Fruit fly (Drosophila melanogaster) whole organism, wandering third instar larva: Measurements from ENCODE around the gene CG15892.

ENCODE experiments used
- Hr78 ChIP-seq: fragments of >200 bp; optimal IDR thresholded peaks from 2 replicates; lab custom pipeline; 2017; ENCODE audit warnings: missing biosample characterization, missing genetic modification characterization
- Mio ChIP-seq: sonication (Bioruptor generic); optimal IDR thresholded peaks from 2 replicates; lab custom pipeline; 2016; ENCODE audit warnings: missing biosample characterization, missing genetic modification characterization
- N ChIP-seq: fragments of >200 bp; optimal IDR thresholded peaks from 2 replicates; lab custom pipeline; 2018; ENCODE audit warnings: missing biosample characterization, missing external identifiers, missing genetic modification characterization
- brk ChIP-seq: fragments of 200-800 bp; sonication (Bioruptor generic); optimal IDR thresholded peaks from 2 replicates; lab custom pipeline; 2016; ENCODE audit warnings: missing biosample characterization, mild to moderate bottlenecking, missing genetic modification characterization
- dsf ChIP-seq: sonication (Bioruptor generic); optimal IDR thresholded peaks from 2 replicates; lab custom pipeline; 2016; ENCODE audit warnings: missing biosample characterization, missing genetic modification characterization, borderline replicate concordance
- fru ChIP-seq: fragments of 200-800 bp; sonication (Bioruptor generic); optimal IDR thresholded peaks from 3 replicates; lab custom pipeline; 2016; ENCODE audit warnings: missing biosample characterization, mild to moderate bottlenecking, missing genetic modification characterization
- lola ChIP-seq: fragments of >200 bp; optimal IDR thresholded peaks from 2 replicates; lab custom pipeline; 2017; ENCODE audit warnings: missing biosample characterization, missing genetic modification characterization
- usp ChIP-seq: fragments of >200 bp; optimal IDR thresholded peaks from 2 replicates; lab custom pipeline; 2017; ENCODE audit warnings: missing biosample characterization, missing genetic modification characterization

DNA sequence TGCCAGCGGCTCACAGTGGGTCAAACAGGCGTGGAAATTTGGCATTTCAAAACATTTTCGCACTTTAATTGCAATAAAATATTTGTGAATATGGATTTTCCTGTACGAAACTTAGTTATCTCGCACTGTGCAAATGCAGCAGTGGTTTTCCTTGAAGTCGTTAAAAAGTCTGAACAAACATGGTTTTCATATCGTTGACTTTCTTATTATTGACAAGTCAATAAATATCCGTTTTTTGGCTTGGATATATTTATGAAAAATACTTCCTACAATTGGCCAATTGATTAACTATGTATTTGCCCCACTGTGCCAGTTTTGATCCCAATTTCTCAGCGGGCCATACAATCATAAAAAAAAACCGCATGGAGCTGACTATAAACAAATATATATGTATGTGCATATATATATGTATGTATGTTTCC is 28.7 kb downstream of the CG15892 start:
- peak; percentile 11 for TF ChIP-seq dsf (GFP tag; lab: Kevin White, UChicago)
- no peak for TF ChIP-seq lola (GFP tag; lab: Kevin White, UChicago)
- TF ChIP-seq fru (GFP tag; lab: Kevin White, UChicago): peak; percentile 92
- TF ChIP-seq Hr78 (GFP tag; lab: Kevin White, UChicago): no peak
- no peak for TF ChIP-seq N
- no peak for TF ChIP-seq brk (GFP tag; lab: Kevin White, UChicago)
- peak; percentile 47 for TF ChIP-seq Mio (GFP tag; lab: Kevin White, UChicago)
- no peak for TF ChIP-seq usp (GFP tag; lab: Kevin White, UChicago)
